Worm (Caenorhabditis elegans) whole organism, L2 larva: ENCODE data around the gene cutl-21.

Experiments
- C34F6.9 ChIP-seq: fragments of 150-350 bp; optimal IDR thresholded peaks from 2 replicates; lab custom pipeline; 2014; ENCODE audit warnings: missing biosample characterization, missing genetic modification characterization
- R02D3.7 ChIP-seq: fragments of 150-350 bp; optimal IDR thresholded peaks from 2 replicates; lab custom pipeline; 2014; ENCODE audit warnings: missing biosample characterization, missing genetic modification characterization
- Y55F3AM.14 ChIP-seq: fragments of 200-800 bp; sonication (Bioruptor generic); optimal IDR thresholded peaks from 2 replicates; lab custom pipeline; 2018; ENCODE audit warnings: mild to moderate bottlenecking, missing genetic modification characterization, missing compliant biosample characterization
- ZK546.5 ChIP-seq: sonication (generic microtip); optimal IDR thresholded peaks from 2 replicates; lab custom pipeline; 2017; ENCODE audit warnings: missing biosample characterization, missing genetic modification characterization
- ceh-82 ChIP-seq: fragments of 150-350 bp; optimal IDR thresholded peaks from 2 replicates; lab custom pipeline; 2014; ENCODE audit warnings: missing biosample characterization, missing genetic modification characterization
- crh-2 ChIP-seq: sonication (generic microtip); optimal IDR thresholded peaks from 2 replicates; lab custom pipeline; 2017; ENCODE audit warnings: missing biosample characterization, missing genetic modification characterization
- mab-5 ChIP-seq: fragments of 150-350 bp; optimal IDR thresholded peaks from 2 replicates; lab custom pipeline; 2014; ENCODE audit warnings: missing biosample characterization, missing genetic modification characterization
- mbf-1 ChIP-seq: sonication (generic microtip); optimal IDR thresholded peaks from 2 replicates; lab custom pipeline; 2017; ENCODE audit warnings: missing biosample characterization, missing genetic modification characterization
- nhr-237 ChIP-seq: fragments of 150-350 bp; optimal IDR thresholded peaks from 2 replicates; lab custom pipeline; 2014; ENCODE audit warnings: missing biosample characterization, missing genetic modification characterization
- unc-39 ChIP-seq: fragments of 150-350 bp; optimal IDR thresholded peaks from 2 replicates; lab custom pipeline; 2014; ENCODE audit warnings: missing biosample characterization, missing genetic modification characterization
- unc-62 ChIP-seq: fragments of 150-350 bp; optimal IDR thresholded peaks from 2 replicates; lab custom pipeline; 2014; ENCODE audit warnings: missing biosample characterization, missing genetic modification reagents, missing genetic modification characterization
- zag-1 ChIP-seq: fragments of 150-350 bp; optimal IDR thresholded peaks from 2 replicates; lab custom pipeline; 2014; ENCODE audit warnings: missing biosample characterization, missing genetic modification characterization

- TF ChIP-seq zag-1 (no peak), R02D3.7 (no peak), nhr-237 (tag; lab: Kevin White, UChicago) (no peak), mbf-1 (no peak), Y55F3AM.14 (no peak), ZK546.5 (tag; lab: Kevin White, UChicago) (no peak), crh-2 (tag; lab: Kevin White, UChicago) (no peak), unc-62 (GFP tag; lab: Kevin White, UChicago) (no peak), ceh-82 (tag; lab: Kevin White, UChicago) (no peak), unc-39 (tag; lab: Kevin White, UChicago) (no peak), C34F6.9 (peak; percentile 42), mab-5 (peak; percentile 28)
Observed at ce11 chrX:1051041-1051440, 46.9 kb downstream of the cutl-21 start.
